Worm (Caenorhabditis elegans) whole organism, L4/young adult: ENCODE results near the gene F56C3.7.
"Not testable (repeated sequence)": the region's sequence is repeated elsewhere in the genome, so short reads cannot be mapped to it uniquely, and the experiment has no call there.

Source experiments
- W03F9.2 ChIP-seq: fragments of 150-350 bp; optimal IDR thresholded peaks from 2 replicates; lab custom pipeline; 2014; ENCODE audit warnings: missing biosample characterization, missing genetic modification characterization
- dao-5 ChIP-seq: sonication (generic microtip); optimal IDR thresholded peaks from 2 replicates; lab custom pipeline; 2016; ENCODE audit warnings: missing genotype, missing genetic modification characterization, moderate library complexity, missing compliant biosample characterization
- him-1 ChIP-seq: sonication (generic microtip); optimal IDR thresholded peaks from 2 replicates; lab custom pipeline; 2016; ENCODE audit warnings: missing genotype, missing genetic modification reagents, missing genetic modification characterization, missing compliant biosample characterization

Gene F56C3.7

ce11 chrX:1370736-1371281 lies at the start of gene F56C3.7:
TSS of gene F56C3.7 (minus strand) at chrX:1370786.
- TF ChIP-seq him-1 (tag; lab: Kevin White, UChicago) = no peak
- TF ChIP-seq W03F9.2 (tag; lab: Kevin White, UChicago) = no peak
- TF ChIP-seq dao-5 (tag; lab: Kevin White, UChicago) = no peak

ce11 chrX:1419163-1419696 lies 48.6 kb upstream of the F56C3.7 start, which contains the start of gene F19G12.9:
TSS of gene F19G12.9 (plus strand) at chrX:1419213.
- no peak for TF ChIP-seq him-1 (tag; lab: Kevin White, UChicago)
- TF ChIP-seq W03F9.2 (tag; lab: Kevin White, UChicago) = no peak
- no peak for TF ChIP-seq dao-5 (tag; lab: Kevin White, UChicago)

ce11 chrX:1416776-1417354 lies 46.3 kb upstream of the F56C3.7 start, which contains the start of the genes F19G12.4 and F19G12.8:
TSS of gene F19G12.4 (plus strand) at chrX:1417304.
TSS of gene F19G12.8 (plus strand) at chrX:1417320.
- no peak for TF ChIP-seq W03F9.2 (tag; lab: Kevin White, UChicago)
- TF ChIP-seq him-1 (tag; lab: Kevin White, UChicago) = no peak
- TF ChIP-seq dao-5 (tag; lab: Kevin White, UChicago) = no peak

- TF ChIP-seq W03F9.2 (tag; lab: Kevin White, UChicago) (no peak), dao-5 (tag; lab: Kevin White, UChicago) (no peak), him-1 (tag; lab: Kevin White, UChicago) (no peak)
Measured at ce11 chrX:1412844-1413243, 42.3 kb upstream of the F56C3.7 start, which contains the start of gene srh-19. TSS of gene srh-19 (plus strand) at chrX:1413144.

- TF ChIP-seq W03F9.2 (tag; lab: Kevin White, UChicago) (no peak), him-1 (tag; lab: Kevin White, UChicago) (no peak), dao-5 (tag; lab: Kevin White, UChicago) (no peak)
Measured at ce11 chrX:1410552-1410951, 40.0 kb upstream of the F56C3.7 start, which contains the start of gene abu-2. TSS of gene abu-2 (minus strand) at chrX:1410652.

ce11 chrX:1409224-1409623 lies 38.6 kb upstream of the F56C3.7 start:
- TF ChIP-seq W03F9.2 (tag; lab: Kevin White, UChicago) = no peak

ce11 chrX:1403971-1404370 lies 33.4 kb upstream of the F56C3.7 start, which contains the start of gene ZK402.1:
TSS of gene ZK402.1 (plus strand) at chrX:1404271.
- not testable (repeated sequence) for TF ChIP-seq dao-5, him-1, W03F9.2 (tag; lab: Kevin White, UChicago)

- not testable (repeated sequence) for TF ChIP-seq W03F9.2, dao-5, him-1 (tag; lab: Kevin White, UChicago)
Measured at ce11 chrX:1403444-1403843, 32.9 kb upstream of the F56C3.7 start, which contains the start of gene ZK402.2. TSS of gene ZK402.2 (plus strand) at chrX:1403744.

- TF ChIP-seq him-1 (tag; lab: Kevin White, UChicago) (no peak), W03F9.2 (tag; lab: Kevin White, UChicago) (no peak), dao-5 (tag; lab: Kevin White, UChicago) (no peak)
Measured at ce11 chrX:1401259-1401658, 30.7 kb upstream of the F56C3.7 start, which contains the start of gene ZK402.5. TSS of gene ZK402.5 (minus strand) at chrX:1401359.

- no peak for TF ChIP-seq W03F9.2 (tag; lab: Kevin White, UChicago)
- no peak for TF ChIP-seq him-1 (tag; lab: Kevin White, UChicago)
- no peak for TF ChIP-seq dao-5 (tag; lab: Kevin White, UChicago)
Measured at ce11 chrX:1397516-1397915, 26.9 kb upstream of the F56C3.7 start, which contains the start of gene H39E20.1. TSS of gene H39E20.1 (minus strand) at chrX:1397616.

- TF ChIP-seq W03F9.2 (tag; lab: Kevin White, UChicago) (no peak), dao-5 (tag; lab: Kevin White, UChicago) (no peak), him-1 (tag; lab: Kevin White, UChicago) (no peak)
Measured at ce11 chrX:1395793-1396192, 25.2 kb upstream of the F56C3.7 start.

- TF ChIP-seq him-1 (tag; lab: Kevin White, UChicago) (no peak), dao-5 (tag; lab: Kevin White, UChicago) (no peak), W03F9.2 (tag; lab: Kevin White, UChicago) (no peak)
Measured at ce11 chrX:1394437-1394836, 23.9 kb upstream of the F56C3.7 start.

ce11 chrX:1393891-1394290 lies 23.3 kb upstream of the F56C3.7 start, which contains the start of gene F56C3.9:
TSS of gene F56C3.9 (minus strand) at chrX:1393991.
- TF ChIP-seq dao-5 (tag; lab: Kevin White, UChicago) = no peak
- TF ChIP-seq him-1 (tag; lab: Kevin White, UChicago) = no peak
- no peak for TF ChIP-seq W03F9.2 (tag; lab: Kevin White, UChicago)
